Fruit fly (Drosophila melanogaster): Measurements from ENCODE around the gene Elp4.

Gene Elp4

DNA sequence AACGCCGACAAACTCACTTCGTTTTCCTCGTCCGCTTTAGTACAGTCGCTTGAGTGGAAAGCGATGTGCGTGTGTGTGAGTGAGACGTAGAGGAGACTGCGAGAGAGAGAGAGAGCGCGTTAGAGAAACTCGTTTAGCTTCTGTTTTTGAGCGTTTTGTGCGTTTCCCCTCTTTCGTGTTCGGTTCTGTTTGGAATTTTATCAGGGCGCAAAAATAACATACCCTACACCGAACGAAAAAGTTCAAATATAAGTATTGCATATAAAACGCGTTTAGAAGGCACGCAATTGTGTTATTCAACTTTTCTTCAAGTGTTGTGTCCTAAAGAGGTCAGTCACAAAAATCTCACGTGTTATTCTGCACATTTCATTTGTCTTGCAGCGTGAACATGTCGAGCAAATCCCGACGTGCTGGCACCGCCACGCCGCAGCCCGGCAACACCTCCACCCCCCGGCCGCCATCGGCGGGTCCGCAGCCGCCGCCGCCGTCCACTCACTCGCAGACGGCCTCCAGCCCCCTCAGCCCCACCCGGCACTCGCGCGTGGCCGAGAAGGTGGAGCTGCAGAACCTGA, 19.1 kb downstream of the Elp4 start (continued):
- TF ChIP-seq CG6854 (GFP tag; optimal IDR thresholded peaks at IDR 0.05) (no peak), CG11762 (GFP tag; optimal IDR thresholded peaks at IDR 0.05; ENCODE audit: insufficient read depth) (peak; percentile 8), spab (GFP tag; optimal IDR thresholded peaks at IDR 0.05) (no peak), CG11902 (GFP tag; optimal IDR thresholded peaks at IDR 0.05) (no peak), ss (GFP tag; optimal IDR thresholded peaks at IDR 0.05) (peak in 1 of 2 experiments; percentile 43), CG10631 (GFP tag; optimal IDR thresholded peaks at IDR 0.05) (no peak), CG6276 (GFP tag; optimal IDR thresholded peaks at IDR 0.05) (no peak), CG8119 (GFP tag; IDR thresholded peaks at IDR 0.05) (peak; percentile 64; the same call in 2 of the 3 replicates), CG32006 (GFP tag; optimal IDR thresholded peaks at IDR 0.05) (no peak), fkh (GFP tag; optimal IDR thresholded peaks at IDR 0.05) (no peak), fd85E (GFP tag; optimal IDR thresholded peaks at IDR 0.05) (no peak), Eip93F (GFP tag; optimal IDR thresholded peaks at IDR 0.05) (no peak), OdsH (GFP tag; optimal IDR thresholded peaks at IDR 0.05) (no peak), CG7368 (GFP tag; optimal IDR thresholded peaks at IDR 0.05) (no peak), CG9139 (GFP tag; optimal IDR thresholded peaks at IDR 0.05) (no peak), lz (GFP tag; optimal IDR thresholded peaks at IDR 0.05) (peak; percentile 28), salr (GFP tag; optimal IDR thresholded peaks at IDR 0.05) (no peak), CG10669 (GFP tag; optimal IDR thresholded peaks at IDR 0.05) (no peak), CG16779 (tag; optimal IDR thresholded peaks at IDR 0.05) (no peak), CG6808 (GFP tag; optimal IDR thresholded peaks at IDR 0.05) (no peak), pdm3 (GFP tag; optimal IDR thresholded peaks at IDR 0.05) (peak; percentile 29), cyc (GFP tag; optimal IDR thresholded peaks at IDR 0.05) (peak; percentile 33), Lpt (GFP tag; optimal IDR thresholded peaks at IDR 0.05) (peak; percentile 42), achi (GFP tag; optimal IDR thresholded peaks at IDR 0.05) (no peak), svp (GFP tag) (peak; percentile 54), dac (GFP tag; optimal IDR thresholded peaks at IDR 0.05) (peak; percentile 17), Ets96B (tag; optimal IDR thresholded peaks at IDR 0.05) (peak; percentile 11), CG3919 (GFP tag; optimal IDR thresholded peaks at IDR 0.05) (no peak), Gug (GFP tag; IDR thresholded peaks at IDR 0.05) (peak; percentile 34; the same call in 1 of the 2 replicates), fd59A (GFP tag; optimal IDR thresholded peaks at IDR 0.05) (no peak)

DNA sequence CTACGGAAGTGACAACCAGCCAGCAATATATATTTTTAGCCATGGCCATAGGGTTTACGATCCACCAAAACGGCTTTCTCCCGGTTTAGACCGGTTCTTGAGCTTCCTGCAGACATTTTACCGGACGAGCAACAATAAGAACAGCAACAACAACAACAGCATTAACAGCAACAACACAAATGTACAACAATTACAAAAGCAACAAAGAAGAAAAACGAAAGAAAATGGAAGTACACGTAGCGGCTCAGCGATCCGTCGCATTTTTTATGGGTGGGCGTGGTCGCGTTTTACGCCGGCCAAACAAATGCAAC, 22.2 kb downstream of the Elp4 start:
- peak; percentile 4 for TF ChIP-seq fd59A (GFP tag; optimal IDR thresholded peaks at IDR 0.05)
- no peak for TF ChIP-seq Sox102F (GFP tag; optimal IDR thresholded peaks at IDR 0.05)
- TF ChIP-seq CG8119 (GFP tag; IDR thresholded peaks at IDR 0.05): no peak
- no peak for TF ChIP-seq CG3919 (GFP tag; optimal IDR thresholded peaks at IDR 0.05)
- no peak for TF ChIP-seq CG32006 (GFP tag; optimal IDR thresholded peaks at IDR 0.05)
- peak; percentile 45 for TF ChIP-seq Lpt (GFP tag; optimal IDR thresholded peaks at IDR 0.05)
- TF ChIP-seq svp (GFP tag): no peak
- no peak for TF ChIP-seq CG6276 (GFP tag; optimal IDR thresholded peaks at IDR 0.05)
- no peak for TF ChIP-seq CG6854 (GFP tag; optimal IDR thresholded peaks at IDR 0.05)
- no peak for TF ChIP-seq lz (GFP tag; optimal IDR thresholded peaks at IDR 0.05)
- TF ChIP-seq achi (GFP tag; optimal IDR thresholded peaks at IDR 0.05): no peak
- no peak for TF ChIP-seq CG8632 (GFP tag; optimal IDR thresholded peaks at IDR 0.05)
- no peak for TF ChIP-seq Sox14 (GFP tag; optimal IDR thresholded peaks at IDR 0.05)
- TF ChIP-seq vri (GFP tag; optimal IDR thresholded peaks at IDR 0.05): no peak
- TF ChIP-seq CG16779 (tag; optimal IDR thresholded peaks at IDR 0.05): no peak
- peak; percentile 61 for TF ChIP-seq CG1621 (tag; optimal IDR thresholded peaks at IDR 0.05)
- peak; percentile 15 for TF ChIP-seq CG9139 (GFP tag; optimal IDR thresholded peaks at IDR 0.05)
- no peak for TF ChIP-seq eg (GFP tag; IDR thresholded peaks at IDR 0.05)
- no peak for TF ChIP-seq Smox (GFP tag; optimal IDR thresholded peaks at IDR 0.05)
- TF ChIP-seq CG10669 (GFP tag; optimal IDR thresholded peaks at IDR 0.05): no peak
- TF ChIP-seq Blimp-1 (GFP tag; optimal IDR thresholded peaks at IDR 0.05): no peak
- no peak for TF ChIP-seq CG15336 (GFP tag; IDR thresholded peaks at IDR 0.05)
- no peak for TF ChIP-seq dsx (GFP tag; optimal IDR thresholded peaks at IDR 0.05; ENCODE audit: poor library complexity, severe bottlenecking)
- TF ChIP-seq esn (GFP tag; optimal IDR thresholded peaks at IDR 0.05): no peak
